Worm (Caenorhabditis elegans) whole organism, L3 larva: ENCODE measurements around the gene T04C10.3.

ENCODE experiments used
- ZK546.5 ChIP-seq: sonication (generic microtip); optimal IDR thresholded peaks from 2 replicates; lab custom pipeline; 2017; ENCODE audit warnings: missing biosample characterization, missing genetic modification characterization
- elt-1 ChIP-seq: fragments of 150-350 bp; optimal IDR thresholded peaks from 2 replicates; lab custom pipeline; 2014; ENCODE audit warnings: missing biosample characterization, missing genetic modification characterization
- nhr-25 ChIP-seq: sonication (generic microtip); optimal IDR thresholded peaks from 2 replicates; lab custom pipeline; 2017; ENCODE audit warnings: missing biosample characterization, missing genetic modification characterization

DNA sequence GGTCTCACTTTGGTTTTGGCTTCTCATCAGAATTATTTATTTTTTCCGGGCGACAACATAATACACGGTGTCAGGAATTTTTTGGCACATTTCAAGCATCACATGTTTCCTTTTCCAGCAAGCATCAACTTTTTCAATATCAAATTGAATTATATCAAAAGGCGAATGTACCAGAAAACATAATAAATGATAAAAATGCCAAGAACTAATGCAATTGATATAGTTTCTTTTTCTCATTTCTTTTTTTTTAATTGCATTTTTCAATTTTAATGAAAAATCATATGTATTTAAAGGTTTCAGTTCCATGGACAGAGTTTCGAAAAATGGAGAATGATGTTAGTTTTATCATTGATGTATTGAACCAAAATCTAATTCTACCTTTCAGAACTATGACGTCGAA, 19.4 kb downstream of the T04C10.3 start, which contains the start of gene dpf-2:
- TF ChIP-seq ZK546.5 (tag; lab: Kevin White, UChicago) (no peak), elt-1 (tag; lab: Kevin White, UChicago) (no peak), nhr-25 (tag; lab: Kevin White, UChicago) (no peak)
